Worm (Caenorhabditis elegans): ENCODE data around the gene idpp-13.

DNA sequence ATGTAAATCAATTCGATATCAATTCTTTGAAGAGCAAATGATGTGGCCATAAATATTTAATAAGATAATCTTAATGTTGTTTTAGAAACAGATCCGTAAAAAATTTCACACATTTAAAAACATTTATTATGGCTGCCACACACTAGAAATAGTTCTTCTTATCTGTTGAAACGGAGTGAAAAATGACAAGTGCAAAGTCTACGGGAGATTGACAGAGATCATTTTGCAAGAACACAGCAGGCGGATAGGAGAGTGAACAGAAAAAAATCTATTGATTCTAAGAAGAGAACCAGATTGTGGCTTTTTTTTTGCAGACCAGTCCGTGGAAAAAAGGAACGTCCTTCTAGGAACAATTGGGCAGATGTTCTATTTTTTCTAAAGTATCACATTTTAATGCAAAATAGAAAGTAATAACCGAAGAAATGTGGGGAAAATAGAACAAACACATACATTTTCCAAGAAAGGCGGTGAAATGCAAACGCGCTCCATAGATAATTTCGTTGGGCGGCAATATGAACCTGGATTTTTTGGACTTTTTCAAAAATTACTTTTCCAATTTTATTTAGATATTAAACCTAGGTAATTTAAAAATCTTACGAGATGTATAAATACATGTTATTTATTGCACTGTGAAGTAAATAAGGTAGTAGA, 15.1 kb downstream of the idpp-13 start:
- TF ChIP-seq nhr-77 (tag; optimal IDR thresholded peaks at IDR 0.05) (no peak), snpc-4 (tag; optimal IDR thresholded peaks at IDR 0.05) (no peak), nhr-10 (tag; optimal IDR thresholded peaks at IDR 0.05) (no peak), ztf-4 (tag; optimal IDR thresholded peaks at IDR 0.05) (no peak), zag-1 (tag; optimal IDR thresholded peaks at IDR 0.05) (no peak), F13H6.1 (tag; optimal IDR thresholded peaks at IDR 0.05) (no peak), nhr-129 (tag; optimal IDR thresholded peaks at IDR 0.05) (no peak), unc-39 (tag; optimal IDR thresholded peaks at IDR 0.05) (no peak), lsy-2 (tag; optimal IDR thresholded peaks at IDR 0.05) (peak in 1 of 2 experiments; percentile 44), nhr-11 (tag; optimal IDR thresholded peaks at IDR 0.05) (no peak), unc-55 (GFP tag; optimal IDR thresholded peaks at IDR 0.05) (no peak), nhr-237 (tag; optimal IDR thresholded peaks at IDR 0.05) (no peak)
